1 fruit fly cellular context compared by ENCODE assay signal in the genomic region with DNA sequence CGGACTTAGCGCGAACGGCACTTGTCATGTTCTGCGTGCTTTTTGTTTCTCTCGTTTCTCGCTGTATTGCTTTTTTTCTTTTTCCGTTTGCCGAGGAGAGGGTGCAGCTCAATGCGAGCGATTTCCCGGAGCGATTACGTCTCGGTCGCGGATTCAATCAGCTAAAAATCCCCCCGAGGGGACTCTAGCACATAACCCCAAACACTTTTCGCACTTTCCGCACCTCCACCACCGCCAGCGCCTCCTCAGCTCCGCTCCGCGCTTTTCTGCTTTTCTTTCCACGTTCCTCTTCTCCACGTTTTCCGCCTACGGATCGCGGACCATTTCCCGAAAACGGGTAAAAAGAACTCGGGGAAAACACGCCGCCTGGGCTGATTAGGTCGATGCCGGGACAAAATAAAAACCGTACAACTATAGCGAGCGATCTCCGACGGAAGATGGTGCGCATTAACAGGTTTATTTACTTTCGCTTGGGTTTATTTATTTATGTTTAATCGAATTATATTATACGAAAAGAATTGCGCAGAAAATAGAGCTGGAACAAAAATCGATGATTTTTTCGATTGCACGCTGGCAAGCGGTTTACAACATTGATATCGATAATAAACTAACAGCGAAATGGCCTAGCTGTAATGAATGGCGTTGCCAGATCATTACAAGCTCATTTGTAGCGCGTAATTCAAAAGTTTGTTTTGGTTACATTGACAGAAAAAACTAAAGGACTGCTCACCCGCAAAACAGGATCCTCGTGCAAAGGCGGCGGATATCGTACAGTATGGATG.
TF ChIP-seq lines count a peak whose summit lies in the region.

TSS of gene raptor (minus strand) at position 523 of the 782 bp plus-strand sequence.

TF ChIP-seq in whole organism, embryonic, 481 proteins besides CTCF, POLR2A, EP300 and RAD21 (continued from another document):
- TF ChIP-seq Gug (GFP tag; IDR thresholded peaks at IDR 0.05; lab: Robert Waterston, UW) (no peak), wdn (GFP tag; IDR thresholded peaks at IDR 0.05; lab: Robert Waterston, UW) (no peak), Sin3A (optimal IDR thresholded peaks at IDR 0.05; lab: Kevin White, UChicago) (peak; percentile 5), sim (GFP tag; IDR thresholded peaks at IDR 0.05; lab: Robert Waterston, UW) (no peak), Dip2 (GFP tag; IDR thresholded peaks at IDR 0.05; lab: Robert Waterston, UW) (no peak), unc-4 (GFP tag; IDR thresholded peaks at IDR 0.05; lab: Robert Waterston, UW; ENCODE audit: partially characterized antibody) (0 out of 2 replicates have a peak, but pooled peaks have one; percentile 47), MBD-R2 (GFP tag; IDR thresholded peaks at IDR 0.05; lab: Robert Waterston, UW) (0 out of 2 replicates have a peak, but pooled peaks have one; percentile 16), CG31441 (GFP tag; IDR thresholded peaks at IDR 0.05; lab: Robert Waterston, UW) (no peak), nerfin-2 (GFP tag; IDR thresholded peaks at IDR 0.05; lab: Robert Waterston, UW; ENCODE audit: partially characterized antibody) (peak; percentile 33; the same call in 1 of the 2 replicates), Sox100B (GFP tag; optimal IDR thresholded peaks at IDR 0.05; lab: Kevin White, UChicago) (no peak), Drgx (GFP tag; IDR thresholded peaks at IDR 0.05; lab: Robert Waterston, UW) (peak; percentile 6; the same call in 1 of the 2 replicates), CG16863 (GFP tag; optimal IDR thresholded peaks at IDR 0.05; lab: Kevin White, UChicago) (no peak), hbn (GFP tag; IDR thresholded peaks at IDR 0.05; lab: Robert Waterston, UW; ENCODE audit: partially characterized antibody) (peak; percentile 50), CG7987 (GFP tag; optimal IDR thresholded peaks at IDR 0.05; lab: Kevin White, UChicago) (no peak), CG14710 (tag; optimal IDR thresholded peaks at IDR 0.05; lab: Kevin White, UChicago) (peak; percentile 18), lov (optimal IDR thresholded peaks at IDR 0.05; lab: Kevin White, UChicago) (no peak), lov (GFP tag; IDR thresholded peaks at IDR 0.05; lab: Robert Waterston, UW) (no peak), phol (tag; optimal IDR thresholded peaks at IDR 0.05; lab: Kevin White, UChicago) (peak; percentile 11), BEAF-32 (GFP tag; optimal IDR thresholded peaks at IDR 0.05; lab: Kevin White, UChicago) (peak; percentile 66), Hsf (GFP tag; optimal IDR thresholded peaks at IDR 0.05; lab: Kevin White, UChicago) (no peak), CG15514 (GFP tag; optimal IDR thresholded peaks at IDR 0.05; lab: Kevin White, UChicago) (peak; percentile 16), CG4617 (GFP tag; optimal IDR thresholded peaks at IDR 0.05; lab: Kevin White, UChicago; ENCODE audit: borderline replicate concordance) (peak; percentile 37), bigmax (GFP tag; optimal IDR thresholded peaks at IDR 0.05; lab: Kevin White, UChicago) (peak; percentile 43), zfh2 (GFP tag; optimal IDR thresholded peaks at IDR 0.05; lab: Kevin White, UChicago) (no peak), CG16813 (GFP tag; IDR thresholded peaks at IDR 0.05; lab: Robert Waterston, UW; ENCODE audit: partially characterized antibody) (peak; percentile 40; the same call in 1 of the 3 replicates), CG7963 (GFP tag; IDR thresholded peaks at IDR 0.05; lab: Robert Waterston, UW; ENCODE audit: partially characterized antibody) (0 out of 3 replicates have a peak, but pooled peaks have one; percentile 29), D (optimal IDR thresholded peaks at IDR 0.05; lab: Kevin White, UChicago) (no peak), D (GFP tag; optimal IDR thresholded peaks at IDR 0.05; lab: Kevin White, UChicago) (no peak), CG11504 (tag; optimal IDR thresholded peaks at IDR 0.05; lab: Kevin White, UChicago) (peak; percentile 3)
TF ChIP-seq in whole organism, embryonic: peak in this region for 51.
